Worm (Caenorhabditis elegans) whole organism, L1 larva: ENCODE data around the gene cey-1.

ENCODE experiments used
- C04F5.9 ChIP-seq: sonication (generic microtip); optimal IDR thresholded peaks from 2 replicates; lab custom pipeline; 2016; ENCODE audit warnings: missing genetic modification characterization, missing compliant biosample characterization
- C34B4.2 ChIP-seq: sonication (generic microtip); optimal IDR thresholded peaks from 2 replicates; lab custom pipeline; 2017; ENCODE audit warnings: mild to moderate bottlenecking, missing genetic modification characterization, missing compliant biosample characterization
- Y116A8C.19 ChIP-seq: sonication (generic microtip); optimal IDR thresholded peaks from 2 replicates; lab custom pipeline; 2016; ENCODE audit warnings: missing compliant biosample characterization, missing genetic modification characterization, borderline replicate concordance
- aly-2 ChIP-seq: fragments of 150-350 bp; optimal IDR thresholded peaks from 2 replicates; lab custom pipeline; 2014; ENCODE audit warnings: missing biosample characterization, missing genetic modification characterization
- blmp-1 ChIP-seq: fragments of 150-350 bp; optimal IDR thresholded peaks from 2 replicates; lab custom pipeline; 2014; ENCODE audit warnings: missing biosample characterization, missing genetic modification characterization
- ceh-63 ChIP-seq: fragments of 200-800 bp; sonication (Bioruptor generic); optimal IDR thresholded peaks from 2 replicates; lab custom pipeline; 2018; ENCODE audit warnings: mild to moderate bottlenecking, missing genetic modification characterization, missing compliant biosample characterization
- ceh-8 ChIP-seq: fragments of 200-800 bp; sonication (Bioruptor generic); optimal IDR thresholded peaks from 2 replicates; lab custom pipeline; 2018; ENCODE audit warnings: mild to moderate bottlenecking, missing genetic modification characterization, moderate library complexity, missing compliant biosample characterization
- ceh-82 ChIP-seq, 3 experiments: fragments of 150-350 bp in 1 of 3; sonication (generic microtip) in 2 of 3; optimal IDR thresholded peaks; 2 replicates each; lab custom pipeline; 2014 to 2017; ENCODE audit warnings: missing biosample characterization in 3 of 3, missing genetic modification characterization in 3 of 3
- ces-1 ChIP-seq: fragments of 150-350 bp; optimal IDR thresholded peaks from 2 replicates; lab custom pipeline; 2014; ENCODE audit warnings: missing biosample characterization, missing genetic modification reagents, missing genetic modification characterization
- dpl-1 ChIP-seq, 3 experiments: fragments of 150-350 bp in 2 of 3; sonication (generic microtip) in 1 of 3; optimal IDR thresholded peaks; 2 replicates each; lab custom pipeline; 2014 to 2017; ENCODE audit warnings: missing biosample characterization in 3 of 3, missing genetic modification characterization in 3 of 3, missing genetic modification reagents in 3 of 3
- efl-1 ChIP-seq, 4 experiments: fragments of 150-350 bp; optimal IDR thresholded peaks in 3 of 4; peaks in 1 of 4; 1 replicate in 1 of 4; 2 replicates in 3 of 4; lab custom pipeline; 2014; ENCODE audit warnings: missing biosample characterization in 2 of 4, missing genetic modification characterization in 2 of 4, missing genetic modification reagents in 2 of 4
- efl-3 ChIP-seq: fragments of 200-800 bp; sonication (Bioruptor generic); optimal IDR thresholded peaks from 2 replicates; lab custom pipeline; 2018; ENCODE audit warnings: mild to moderate bottlenecking, missing genetic modification characterization, missing compliant biosample characterization
- ets-5 ChIP-seq: fragments of 200-800 bp; sonication (Bioruptor generic); IDR thresholded peaks from 2 replicates; pipeline ENCODE4 v1.3.6; 2022; ENCODE audit warnings: missing genetic modification characterization, missing compliant biosample characterization
- fkh-4 ChIP-seq: sonication (generic microtip); optimal IDR thresholded peaks from 2 replicates; lab custom pipeline; 2016; ENCODE audit warnings: missing compliant biosample characterization, missing genetic modification characterization, borderline replicate concordance
- fkh-8 ChIP-seq: sonication (generic microtip); optimal IDR thresholded peaks from 2 replicates; lab custom pipeline; 2016; ENCODE audit warnings: mild to moderate bottlenecking, missing genetic modification characterization, missing compliant biosample characterization
- fos-1 ChIP-seq: fragments of 150-350 bp; optimal IDR thresholded peaks from 2 replicates; lab custom pipeline; 2014; ENCODE audit warnings: missing biosample characterization, missing genetic modification characterization
- hlh-4 ChIP-seq: sonication (generic microtip); optimal IDR thresholded peaks from 2 replicates; lab custom pipeline; 2016; ENCODE audit warnings: mild to moderate bottlenecking, missing genetic modification characterization, missing compliant biosample characterization
- hpl-2 ChIP-seq: fragments of 150-350 bp; optimal IDR thresholded peaks from 2 replicates; lab custom pipeline; 2014; ENCODE audit warnings: missing biosample characterization, missing genetic modification reagents, missing genetic modification characterization
- irx-1 ChIP-seq: sonication (generic microtip); optimal IDR thresholded peaks from 2 replicates; lab custom pipeline; 2016; ENCODE audit warnings: missing genetic modification characterization, missing compliant biosample characterization
- lin-14 ChIP-seq: fragments of 200-800 bp; sonication (Bioruptor generic); optimal IDR thresholded peaks from 2 replicates; lab custom pipeline; 2018; ENCODE audit warnings: mild to moderate bottlenecking, missing genetic modification characterization, moderate library complexity, missing compliant biosample characterization
- mab-9 ChIP-seq: fragments of 200-800 bp; sonication (Bioruptor generic); IDR thresholded peaks from 2 replicates; pipeline ENCODE4 v1.3.6; 2022; ENCODE audit warnings: missing genetic modification reagents, missing genetic modification characterization, missing compliant biosample characterization
- mef-2 ChIP-seq: fragments of 150-350 bp; optimal IDR thresholded peaks from 2 replicates; lab custom pipeline; 2014; ENCODE audit warnings: missing biosample characterization, missing genetic modification characterization
- nhr-12 ChIP-seq: sonication (generic microtip); optimal IDR thresholded peaks from 2 replicates; lab custom pipeline; 2017; ENCODE audit warnings: missing biosample characterization, missing genetic modification characterization
- nhr-19 ChIP-seq: fragments of 200-800 bp; sonication (Bioruptor generic); conservative IDR thresholded peaks from 2 replicates; pipeline ENCODE4 v1.3.6; 2022; ENCODE audit warnings: missing genetic modification characterization, missing compliant biosample characterization
- nhr-20 ChIP-seq: sonication (generic microtip); optimal IDR thresholded peaks from 2 replicates; lab custom pipeline; 2016; ENCODE audit warnings: mild to moderate bottlenecking, missing genetic modification characterization, missing compliant biosample characterization
- nhr-47 ChIP-seq: sonication (generic microtip); optimal IDR thresholded peaks from 2 replicates; lab custom pipeline; 2016; ENCODE audit warnings: mild to moderate bottlenecking, missing genetic modification characterization, moderate library complexity, missing compliant biosample characterization
- nhr-71 ChIP-seq: sonication (generic microtip); optimal IDR thresholded peaks from 2 replicates; lab custom pipeline; 2016; ENCODE audit warnings: mild to moderate bottlenecking, missing genetic modification characterization, moderate library complexity, missing compliant biosample characterization
- nhr-84 ChIP-seq: sonication (generic microtip); optimal IDR thresholded peaks from 2 replicates; lab custom pipeline; 2017; ENCODE audit warnings: missing biosample characterization, missing genetic modification characterization
- nhr-90 ChIP-seq: sonication (generic microtip); optimal IDR thresholded peaks from 2 replicates; lab custom pipeline; 2016; ENCODE audit warnings: mild to moderate bottlenecking, missing genetic modification characterization, missing compliant biosample characterization; ENCODE audit not compliant: poor library complexity
- pax-3 ChIP-seq: fragments of 200-800 bp; sonication (Bioruptor generic); optimal IDR thresholded peaks from 2 replicates; lab custom pipeline; 2018; ENCODE audit warnings: mild to moderate bottlenecking, missing genetic modification characterization, moderate library complexity, missing compliant biosample characterization
- snpc-4 ChIP-seq: fragments of 150-350 bp; optimal IDR thresholded peaks from 2 replicates; lab custom pipeline; 2014; ENCODE audit warnings: missing biosample characterization, missing genetic modification characterization
- snu-23 ChIP-seq: sonication (generic microtip); optimal IDR thresholded peaks from 2 replicates; lab custom pipeline; 2016; ENCODE audit warnings: missing genetic modification characterization, missing compliant biosample characterization
- sup-37 ChIP-seq: fragments of 200-800 bp; sonication (Bioruptor generic); optimal IDR thresholded peaks from 2 replicates; lab custom pipeline; 2018; ENCODE audit warnings: mild to moderate bottlenecking, missing genetic modification characterization, missing compliant biosample characterization
- swsn-7 ChIP-seq: sonication (generic microtip); optimal IDR thresholded peaks from 2 replicates; lab custom pipeline; 2016; ENCODE audit warnings: missing genetic modification characterization, missing compliant biosample characterization
- unc-130 ChIP-seq: fragments of 150-350 bp; optimal IDR thresholded peaks from 2 replicates; lab custom pipeline; 2017; ENCODE audit warnings: missing biosample characterization, missing genetic modification characterization, inconsistent platforms
- unc-30 ChIP-seq: sonication (generic microtip); optimal IDR thresholded peaks from 2 replicates; lab custom pipeline; 2017; ENCODE audit warnings: missing biosample characterization, missing genetic modification characterization
- unc-86 ChIP-seq: sonication (generic microtip); optimal IDR thresholded peaks from 2 replicates; lab custom pipeline; 2016; ENCODE audit warnings: missing genetic modification characterization, missing compliant biosample characterization
- ztf-4 ChIP-seq: fragments of 150-350 bp; optimal IDR thresholded peaks from 2 replicates; lab custom pipeline; 2014; ENCODE audit warnings: missing biosample characterization, missing genetic modification characterization

Gene cey-1

ce11 chrII:11049876-11050275 is 8.9 kb upstream of the cey-1 start, which contains the start of the genes sdhd-1 and ilkp-1 (continued):
- TF ChIP-seq ceh-82 (tag; optimal IDR thresholded peaks at IDR 0.05; lab: Kevin White, UChicago) = peak in 1 of 3 experiments; percentile 31
- peak; percentile 67 for TF ChIP-seq snu-23 (GFP tag; lab: Kevin White, UChicago)
- no peak for TF ChIP-seq mab-9 (GFP tag; lab: Robert Waterston, UW)
- TF ChIP-seq snpc-4 (tag; lab: Kevin White, UChicago) = no peak
- no peak for TF ChIP-seq hpl-2 (GFP tag; lab: Kevin White, UChicago)
- no peak for TF ChIP-seq mef-2
- TF ChIP-seq ceh-8 (GFP tag; lab: Kevin White, UChicago) = no peak
- TF ChIP-seq C34B4.2 (tag; lab: Kevin White, UChicago) = no peak
- no peak for TF ChIP-seq fos-1 (tag; lab: Kevin White, UChicago)
- peak; percentile 47 for TF ChIP-seq nhr-47 (tag; lab: Kevin White, UChicago)
- TF ChIP-seq nhr-90 (tag; lab: Kevin White, UChicago) = peak; percentile 26
- no peak for TF ChIP-seq ets-5 (GFP tag; lab: Robert Waterston, UW)
- TF ChIP-seq nhr-84 (tag; lab: Kevin White, UChicago) = no peak
- no peak for TF ChIP-seq unc-86 (tag; lab: Kevin White, UChicago)
- TF ChIP-seq aly-2 (tag; lab: Kevin White, UChicago) = no peak
- no peak for TF ChIP-seq irx-1 (tag; lab: Kevin White, UChicago)
- TF ChIP-seq blmp-1 = peak; percentile 74
- peak; percentile 18 for TF ChIP-seq unc-130 (tag; lab: Kevin White, UChicago)
- no peak for TF ChIP-seq efl-3 (GFP tag; lab: Kevin White, UChicago)
- TF ChIP-seq dpl-1 (GFP tag; optimal IDR thresholded peaks at IDR 0.05; lab: Kevin White, UChicago) = peak; percentile 74 to 86 (median 77)
- no peak for TF ChIP-seq hlh-4
- TF ChIP-seq nhr-12 (tag; lab: Kevin White, UChicago) = no peak
- TF ChIP-seq ztf-4 (tag; lab: Kevin White, UChicago) = no peak
- no peak for TF ChIP-seq unc-30 (tag; lab: Kevin White, UChicago)
- TF ChIP-seq fkh-8 = no peak
- TF ChIP-seq pax-3 = no peak
- peak; percentile 59 for TF ChIP-seq nhr-71
- peak; percentile 34 for TF ChIP-seq nhr-20 (tag; lab: Kevin White, UChicago)
- TF ChIP-seq lin-14 (GFP tag; lab: Kevin White, UChicago) = peak; percentile 68
- no peak for TF ChIP-seq ceh-63
- peak; percentile 34 for TF ChIP-seq swsn-7 (tag; lab: Kevin White, UChicago)

- TF ChIP-seq pax-3 = no peak
- no peak for TF ChIP-seq fkh-8
Measured at ce11 chrII:11048930-11049329, 7.9 kb upstream of the cey-1 start, which contains the start of gene F33A8.4. F33A8.4 (minus strand) TSS chrII:11049030.

DNA sequence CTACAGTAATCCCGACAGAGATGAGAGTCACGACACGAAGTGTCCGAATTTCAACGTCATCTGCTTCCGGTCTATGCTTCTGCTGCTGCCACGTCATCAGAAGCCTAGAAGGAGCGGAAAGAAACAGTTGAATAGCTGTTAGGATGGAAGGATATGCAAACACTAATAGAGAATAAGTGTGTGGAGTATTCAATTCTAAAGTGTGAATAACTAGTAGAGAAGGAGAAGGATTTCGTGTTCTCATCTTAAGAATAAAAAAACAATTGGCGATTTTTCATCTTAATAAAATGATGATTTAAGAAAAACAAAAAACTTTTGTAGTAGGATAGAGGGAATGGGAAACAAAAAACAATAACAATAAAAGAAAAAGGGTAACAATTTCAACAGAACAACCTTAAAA is 4.9 kb upstream of the cey-1 start, which contains the start of gene col-83:
TSS of gene col-83 (minus strand) at position 101 of the 400 bp plus-strand sequence.
- TF ChIP-seq efl-1 (optimal IDR thresholded peaks at IDR 0.05; lab: Kevin White, UChicago) (no peak), efl-1 (GFP tag; optimal IDR thresholded peaks at IDR 0.05 in 1 of 2; lab: Kevin White, UChicago) (no peak), mef-2 (no peak), nhr-71 (no peak), fkh-4 (no peak), ets-5 (GFP tag; lab: Robert Waterston, UW) (no peak), nhr-19 (GFP tag; lab: Robert Waterston, UW) (no peak), pax-3 (no peak), ces-1 (GFP tag; lab: Kevin White, UChicago) (no peak), unc-86 (tag; lab: Kevin White, UChicago) (no peak), sup-37 (GFP tag; lab: Kevin White, UChicago) (no peak), Y116A8C.19 (tag; lab: Kevin White, UChicago) (no peak), dpl-1 (GFP tag; optimal IDR thresholded peaks at IDR 0.05; lab: Kevin White, UChicago) (no peak), nhr-90 (tag; lab: Kevin White, UChicago) (no peak), C04F5.9 (tag; lab: Kevin White, UChicago) (no peak)
